Worm (Caenorhabditis elegans): ENCODE measurements around the gene col-106.

- no peak for TF ChIP-seq klf-2 (GFP tag; conservative IDR thresholded peaks at IDR 0.05)
- TF ChIP-seq med-1 (GFP tag; optimal IDR thresholded peaks at IDR 0.05; ENCODE audit: insufficient read depth), result no peak
- TF ChIP-seq T22C8.4 (GFP tag; IDR thresholded peaks at IDR 0.05), result no peak
- no peak for TF ChIP-seq ref-1 (GFP tag; conservative IDR thresholded peaks at IDR 0.05)
- TF ChIP-seq ztf-23 (GFP tag; IDR thresholded peaks at IDR 0.05), result no peak
- no peak for TF ChIP-seq cog-1 (tag; optimal IDR thresholded peaks at IDR 0.05)
- TF ChIP-seq flt-1 (GFP tag; IDR thresholded peaks at IDR 0.05), result no peak
- no peak for TF ChIP-seq ztf-29 (GFP tag; IDR thresholded peaks at IDR 0.05)
Measured at ce11 chrIV:1453451-1453850, 7.1 kb downstream of the col-106 start.
